Worm (Caenorhabditis elegans) whole organism, young adult: Measurements from ENCODE around the gene lin-15A.
A peak's percentile ranks its signal among the peaks of the same experiment; 100 is the strongest.

Source experiments
- B0035.1 ChIP-seq: sonication (generic microtip); optimal IDR thresholded peaks from 2 replicates; lab custom pipeline; 2016; ENCODE audit warnings: missing genetic modification characterization, mild to moderate bottlenecking, missing compliant biosample characterization, missing genotype, missing genetic modification reagents
- C06A6.2 ChIP-seq: fragments of 200-800 bp; sonication (Bioruptor generic); conservative IDR thresholded peaks from 2 replicates; pipeline ENCODE4 v1.3.6; 2022; ENCODE audit warnings: missing genetic modification characterization, missing compliant biosample characterization
- C17E4.6 ChIP-seq: fragments of 200-800 bp; sonication (Bioruptor generic); IDR thresholded peaks from 2 replicates; pipeline ENCODE4 v1.3.6; 2022; ENCODE audit warnings: missing genetic modification reagents, missing genetic modification characterization, missing compliant biosample characterization
- F33H1.4 ChIP-seq: fragments of 200-800 bp; sonication (Bioruptor generic); IDR thresholded peaks from 2 replicates; pipeline ENCODE4 v1.3.6; 2022; ENCODE audit warnings: missing genetic modification reagents, missing genetic modification characterization, missing compliant biosample characterization
- F57A8.1 ChIP-seq: fragments of 200-800 bp; sonication (Bioruptor generic); optimal IDR thresholded peaks from 2 replicates; lab custom pipeline; 2018; ENCODE audit warnings: mild to moderate bottlenecking, missing genetic modification characterization, moderate library complexity, missing compliant biosample characterization
- K11D2.4 ChIP-seq: fragments of 200-800 bp; sonication (Bioruptor generic); IDR thresholded peaks from 2 replicates; pipeline ENCODE4 v1.3.6; 2022; ENCODE audit warnings: missing genetic modification reagents, missing genetic modification characterization, missing compliant biosample characterization
- K12H6.12 ChIP-seq: fragments of 200-800 bp; sonication (Bioruptor generic); optimal IDR thresholded peaks from 2 replicates; lab custom pipeline; 2018; ENCODE audit warnings: mild to moderate bottlenecking, missing genetic modification characterization, missing compliant biosample characterization
- T26A5.8 ChIP-seq: sonication (generic microtip); optimal IDR thresholded peaks from 2 replicates; lab custom pipeline; 2016; ENCODE audit warnings: missing genetic modification characterization, missing compliant biosample characterization
- Y67H2A.10 ChIP-seq: fragments of 200-800 bp; sonication (Bioruptor generic); conservative IDR thresholded peaks from 2 replicates; pipeline ENCODE4 v1.3.6; 2022; ENCODE audit warnings: missing genetic modification reagents, missing genetic modification characterization, missing compliant biosample characterization
- ama-1 ChIP-seq, 3 experiments: fragments of 150-350 bp in 1 of 3; sonication (generic microtip) in 2 of 3; optimal IDR thresholded peaks; 2 replicates each; lab custom pipeline; 2014 to 2018; ENCODE audit warnings: missing biosample characterization in 2 of 3, missing genetic modification characterization in 2 of 3, missing genetic modification reagents in 2 of 3
- atf-7 ChIP-seq: sonication (generic microtip); optimal IDR thresholded peaks from 2 replicates; lab custom pipeline; 2017; ENCODE audit warnings: mild to moderate bottlenecking, missing genetic modification characterization, missing compliant biosample characterization
- attf-3 ChIP-seq: fragments of 200-800 bp; sonication (Bioruptor generic); conservative IDR thresholded peaks from 2 replicates; pipeline ENCODE4 v1.3.6; 2022; ENCODE audit warnings: missing genetic modification reagents, missing genetic modification characterization, missing compliant biosample characterization
- attf-5 ChIP-seq: fragments of 200-800 bp; sonication (Bioruptor generic); optimal IDR thresholded peaks from 2 replicates; lab custom pipeline; 2018; ENCODE audit warnings: mild to moderate bottlenecking, missing genetic modification characterization, missing compliant biosample characterization
- attf-6 ChIP-seq: fragments of 200-800 bp; sonication (Bioruptor generic); IDR thresholded peaks from 2 replicates; pipeline ENCODE4 v1.3.6; 2022; ENCODE audit warnings: missing genetic modification reagents, missing genetic modification characterization, missing compliant biosample characterization
- bed-2 ChIP-seq: fragments of 200-800 bp; sonication (Bioruptor generic); IDR thresholded peaks from 2 replicates; pipeline ENCODE4 v1.3.6; 2022; ENCODE audit warnings: missing genetic modification reagents, missing genetic modification characterization, missing compliant biosample characterization
- ccch-3 ChIP-seq: fragments of 200-800 bp; sonication (Bioruptor generic); optimal IDR thresholded peaks from 2 replicates; lab custom pipeline; 2018; ENCODE audit warnings: mild to moderate bottlenecking, missing genetic modification characterization, missing compliant biosample characterization
- cebp-2 ChIP-seq: fragments of 200-800 bp; sonication (Bioruptor generic); IDR thresholded peaks from 2 replicates; pipeline ENCODE4 v1.3.6; 2022; ENCODE audit warnings: missing genetic modification characterization, missing compliant biosample characterization
- die-1 ChIP-seq: sonication (generic microtip); optimal IDR thresholded peaks from 2 replicates; lab custom pipeline; 2016; ENCODE audit warnings: missing genotype, mild to moderate bottlenecking, missing genetic modification characterization, missing compliant biosample characterization
- dpff-1 ChIP-seq: sonication (generic microtip); optimal IDR thresholded peaks from 2 replicates; lab custom pipeline; 2017; ENCODE audit warnings: mild to moderate bottlenecking, missing genetic modification characterization, missing compliant biosample characterization
- dpl-1 ChIP-seq: fragments of 150-350 bp; optimal IDR thresholded peaks from 2 replicates; lab custom pipeline; 2014; ENCODE audit warnings: missing biosample characterization, missing genetic modification reagents, missing genetic modification characterization
- efl-1 ChIP-seq: fragments of 150-350 bp; optimal IDR thresholded peaks from 2 replicates; lab custom pipeline; 2014; ENCODE audit warnings: missing biosample characterization, missing genetic modification reagents, missing genetic modification characterization
- egl-44 ChIP-seq: fragments of 200-800 bp; sonication (Bioruptor generic); IDR thresholded peaks from 2 replicates; pipeline ENCODE4 v1.3.6; 2022; ENCODE audit warnings: missing genetic modification reagents, missing genetic modification characterization, missing compliant biosample characterization
- hlh-26 ChIP-seq: fragments of 200-800 bp; sonication (Bioruptor generic); conservative IDR thresholded peaks from 2 replicates; pipeline ENCODE4 v1.3.6; 2022; ENCODE audit warnings: missing genetic modification reagents, missing genetic modification characterization, missing compliant biosample characterization
- hmg-1.2 ChIP-seq: fragments of 200-800 bp; sonication (Bioruptor generic); IDR thresholded peaks from 2 replicates; pipeline ENCODE4 v1.3.6; 2022; ENCODE audit warnings: missing genetic modification reagents, missing genetic modification characterization, missing compliant biosample characterization
- hmg-20 ChIP-seq: fragments of 200-800 bp; sonication (Bioruptor generic); IDR thresholded peaks from 2 replicates; pipeline ENCODE4 v1.3.6; 2022; ENCODE audit warnings: missing genetic modification reagents, missing genetic modification characterization, missing compliant biosample characterization
- lin-26 ChIP-seq: fragments of 200-800 bp; sonication (Bioruptor generic); IDR thresholded peaks from 2 replicates; pipeline ENCODE4 v1.3.6; 2022; ENCODE audit warnings: missing genetic modification reagents, missing genetic modification characterization, missing compliant biosample characterization
- lin-40 ChIP-seq: sonication (generic microtip); optimal IDR thresholded peaks from 2 replicates; lab custom pipeline; 2016; ENCODE audit warnings: missing genetic modification characterization, mild to moderate bottlenecking, missing compliant biosample characterization, missing genotype, missing genetic modification reagents
- lir-1 ChIP-seq: fragments of 200-800 bp; sonication (Bioruptor generic); conservative IDR thresholded peaks from 2 replicates; pipeline ENCODE4 v1.3.6; 2022; ENCODE audit warnings: missing genetic modification reagents, missing genetic modification characterization, missing compliant biosample characterization
- mcd-1 ChIP-seq: fragments of 200-800 bp; sonication (Bioruptor generic); IDR thresholded peaks from 2 replicates; pipeline ENCODE4 v1.3.6; 2022; ENCODE audit warnings: missing genetic modification reagents, missing genetic modification characterization, missing compliant biosample characterization
- mes-4 ChIP-seq: sonication (generic microtip); optimal IDR thresholded peaks from 2 replicates; lab custom pipeline; 2016; ENCODE audit warnings: missing genotype, missing genetic modification characterization, missing compliant biosample characterization
- nfya-2 ChIP-seq: fragments of 200-800 bp; sonication (Bioruptor generic); IDR thresholded peaks from 2 replicates; pipeline ENCODE4 v1.3.6; 2022; ENCODE audit warnings: missing genetic modification reagents, missing genetic modification characterization, missing compliant biosample characterization
- nfyb-1 ChIP-seq: fragments of 200-800 bp; sonication (Bioruptor generic); IDR thresholded peaks from 2 replicates; pipeline ENCODE4 v1.3.6; 2022; ENCODE audit warnings: missing genetic modification reagents, missing genetic modification characterization, missing compliant biosample characterization
- nhr-80 ChIP-seq: sonication (generic microtip); optimal IDR thresholded peaks from 2 replicates; lab custom pipeline; 2016; ENCODE audit warnings: missing genetic modification characterization, missing compliant biosample characterization
- repo-1 ChIP-seq: sonication (generic microtip); optimal IDR thresholded peaks from 2 replicates; lab custom pipeline; 2017; ENCODE audit warnings: mild to moderate bottlenecking, missing genetic modification characterization, missing compliant biosample characterization
- sdz-38 ChIP-seq: sonication (generic microtip); optimal IDR thresholded peaks from 2 replicates; lab custom pipeline; 2016; ENCODE audit warnings: missing genotype, missing genetic modification characterization, missing compliant biosample characterization
- sea-2 ChIP-seq: fragments of 200-800 bp; sonication (Bioruptor generic); IDR thresholded peaks from 2 replicates; pipeline ENCODE4 v1.3.6; 2022; ENCODE audit warnings: missing genetic modification characterization, missing compliant biosample characterization
- snpc-3.4 ChIP-seq: sonication (generic microtip); optimal IDR thresholded peaks from 2 replicates; lab custom pipeline; 2017; ENCODE audit warnings: missing genetic modification characterization, mild to moderate bottlenecking, missing compliant biosample characterization, antibody characterized with exemption, moderate library complexity, missing genotype, missing genetic modification reagents
- somi-1 ChIP-seq: fragments of 200-800 bp; sonication (Bioruptor generic); optimal IDR thresholded peaks from 2 replicates; lab custom pipeline; 2018; ENCODE audit warnings: mild to moderate bottlenecking, missing genetic modification characterization, missing compliant biosample characterization
- sptf-2 ChIP-seq: fragments of 200-800 bp; sonication (Bioruptor generic); optimal IDR thresholded peaks from 2 replicates; lab custom pipeline; 2018; ENCODE audit warnings: mild to moderate bottlenecking, missing genetic modification characterization, missing compliant biosample characterization
- tlf-1 ChIP-seq: fragments of 200-800 bp; sonication (Bioruptor generic); optimal IDR thresholded peaks from 2 replicates; lab custom pipeline; 2018; ENCODE audit warnings: mild to moderate bottlenecking, missing genetic modification characterization, missing compliant biosample characterization
- unc-130 ChIP-seq: sonication (generic microtip); optimal IDR thresholded peaks from 2 replicates; lab custom pipeline; 2016; ENCODE audit warnings: missing genetic modification reagents, missing genetic modification characterization, missing compliant biosample characterization
- unc-62 ChIP-seq: fragments of 150-350 bp; optimal IDR thresholded peaks from 2 replicates; lab custom pipeline; 2014; ENCODE audit warnings: missing biosample characterization, missing genetic modification reagents, missing genetic modification characterization
- xnd-1 ChIP-seq: sonication (generic microtip); optimal IDR thresholded peaks from 2 replicates; lab custom pipeline; 2016; ENCODE audit warnings: missing genotype, missing genetic modification reagents, missing genetic modification characterization, missing compliant biosample characterization
- ztf-6 ChIP-seq: fragments of 200-800 bp; sonication (Bioruptor generic); IDR thresholded peaks from 2 replicates; pipeline ENCODE4 v1.3.6; 2022; ENCODE audit warnings: missing genetic modification reagents, missing genetic modification characterization, missing compliant biosample characterization

lin-15A gene

ce11 chrX:15771411-15771810, 39.6 kb downstream of the lin-15A start, which contains the start of gene Y7A5A.1:
Y7A5A.1 (minus strand) TSS chrX:15771493.
- TF ChIP-seq attf-3 (GFP tag; lab: Robert Waterston, UW) (no peak), lir-1 (GFP tag; lab: Robert Waterston, UW) (no peak), nhr-80 (tag; lab: Kevin White, UChicago) (peak; percentile 53), sptf-2 (GFP tag; lab: Kevin White, UChicago) (no peak), sdz-38 (no peak), somi-1 (GFP tag; lab: Kevin White, UChicago) (no peak), attf-6 (GFP tag; lab: Robert Waterston, UW) (no peak), ztf-6 (GFP tag; lab: Robert Waterston, UW) (no peak)
- TF ChIP-seq, all 124 proteins: peak for 1

ce11 chrX:15772674-15773073, 40.9 kb downstream of the lin-15A start, which contains the start of gene Y7A5A.2:
Y7A5A.2 (minus strand) TSS chrX:15772735.
- no peak for TF ChIP-seq sptf-2 (GFP tag; lab: Kevin White, UChicago)
- no peak for TF ChIP-seq efl-1
- peak; percentile 19; the same call in 1 of the 2 replicates for TF ChIP-seq hmg-1.2 (GFP tag; lab: Robert Waterston, UW)
- no peak for TF ChIP-seq K12H6.12 (tag; lab: Kevin White, UChicago)
- TF ChIP-seq lin-40, result no peak

- 0 out of 2 replicates have a peak, but pooled peaks have one; percentile 27 for TF ChIP-seq K11D2.4 (GFP tag; lab: Robert Waterston, UW)
- TF ChIP-seq mcd-1, result peak; percentile 33; the same call in 1 of the 2 replicates
- no peak for TF ChIP-seq repo-1 (tag; lab: Kevin White, UChicago)
- TF ChIP-seq ccch-3 (GFP tag; lab: Kevin White, UChicago), result no peak
- no peak for TF ChIP-seq Y67H2A.10 (GFP tag; lab: Robert Waterston, UW)
- TF ChIP-seq egl-44 (GFP tag; lab: Robert Waterston, UW), result peak; percentile 41; the same call in 1 of the 2 replicates
- TF ChIP-seq nfya-2, result no peak
- TF ChIP-seq hmg-20 (GFP tag; lab: Robert Waterston, UW), result peak; percentile 57; the same call in 1 of the 2 replicates
- no peak for TF ChIP-seq T26A5.8 (tag; lab: Kevin White, UChicago)
- TF ChIP-seq sea-2 (GFP tag; lab: Robert Waterston, UW), result no peak
- TF ChIP-seq unc-130 (GFP tag; lab: Kevin White, UChicago), result no peak
- TF ChIP-seq lir-1 (GFP tag; lab: Robert Waterston, UW), result no peak
- TF ChIP-seq ama-1 (optimal IDR thresholded peaks at IDR 0.05; lab: Kevin White, UChicago), result no peak
- peak in 1 of 2 experiments; percentile 64 for TF ChIP-seq ama-1 (GFP tag; optimal IDR thresholded peaks at IDR 0.05; lab: Kevin White, UChicago)
- peak; percentile 82 for TF ChIP-seq lin-26 (GFP tag; lab: Robert Waterston, UW)
- peak; percentile 6 for TF ChIP-seq B0035.1 (tag; lab: Kevin White, UChicago)
- TF ChIP-seq K12H6.12 (tag; lab: Kevin White, UChicago), result no peak
- TF ChIP-seq xnd-1 (tag; lab: Kevin White, UChicago), result no peak
- TF ChIP-seq C17E4.6, result no peak
- TF ChIP-seq hlh-26 (GFP tag; lab: Robert Waterston, UW), result no peak
- peak; percentile 73 for TF ChIP-seq nfyb-1 (GFP tag; lab: Robert Waterston, UW)
- no peak for TF ChIP-seq lin-40
- peak; percentile 21 for TF ChIP-seq attf-5 (GFP tag; lab: Kevin White, UChicago)
- no peak for TF ChIP-seq cebp-2
- TF ChIP-seq F33H1.4 (GFP tag; lab: Robert Waterston, UW), result no peak
- TF ChIP-seq unc-62 (GFP tag; lab: Kevin White, UChicago), result no peak
- peak; percentile 21 for TF ChIP-seq snpc-3.4 (tag; lab: Kevin White, UChicago)
- no peak; the same call in 1 of the 2 replicates for TF ChIP-seq C06A6.2 (GFP tag; lab: Robert Waterston, UW)
- TF ChIP-seq mes-4, result no peak
- TF ChIP-seq atf-7 (tag; lab: Kevin White, UChicago), result no peak
- TF ChIP-seq die-1, result peak; percentile 78
- no peak for TF ChIP-seq tlf-1
- TF ChIP-seq dpl-1, result no peak
- no peak for TF ChIP-seq dpff-1 (tag; lab: Kevin White, UChicago)
- TF ChIP-seq F57A8.1, result no peak
- 0 out of 2 replicates have a peak, but pooled peaks have one; percentile 35 for TF ChIP-seq attf-6 (GFP tag; lab: Robert Waterston, UW)
- no peak for TF ChIP-seq bed-2
These were observed 41.6 kb downstream of the lin-15A start, which contains the start of gene Y7A5A.13 for ce11 chrX:15773262-15773908. Y7A5A.13 (plus strand) TSS chrX:15773858.
